Fruit fly (Drosophila melanogaster) whole organism, embryonic: ENCODE measurements around the gene Miga.

Source experiments
- CG12299 ChIP-seq: fragments of 200-800 bp; sonication (Bioruptor generic); optimal IDR thresholded peaks from 2 replicates; lab custom pipeline; 2018; ENCODE audit warnings: missing biosample characterization, mild to moderate bottlenecking, missing genetic modification characterization
- CG1602 ChIP-seq: fragments of 200-800 bp; sonication (Bioruptor generic); optimal IDR thresholded peaks from 3 replicates; lab custom pipeline; 2016; ENCODE audit warnings: missing biosample characterization, missing genetic modification characterization
- CG2712 ChIP-seq: fragments of 200-800 bp; optimal IDR thresholded peaks from 3 replicates; lab custom pipeline; 2019; ENCODE audit warnings: missing biosample characterization, mild to moderate bottlenecking, missing genetic modification characterization, moderate library complexity
- CG31388 ChIP-seq: fragments of 200-800 bp; sonication (Bioruptor generic); optimal IDR thresholded peaks from 2 replicates; lab custom pipeline; 2016; ENCODE audit warnings: missing biosample characterization, missing genetic modification characterization
- CG6689 ChIP-seq: fragments of 200-800 bp; sonication (Bioruptor generic); IDR thresholded peaks from 2 replicates; pipeline ENCODE4 v1.3.6; 2022; ENCODE audit warnings: missing biosample characterization, missing genetic modification characterization
- CG8924 ChIP-seq: fragments of 200-800 bp; optimal IDR thresholded peaks from 3 replicates; lab custom pipeline; 2019; ENCODE audit warnings: missing biosample characterization, mild to moderate bottlenecking, missing genetic modification characterization, moderate library complexity
- CoRest ChIP-seq: fragments of 200-800 bp; sonication (Bioruptor generic); optimal IDR thresholded peaks from 3 replicates; lab custom pipeline; 2018; ENCODE audit warnings: missing biosample characterization, mild to moderate bottlenecking, missing genetic modification characterization, moderate library complexity
- Scr ChIP-seq: fragments of 200-800 bp; sonication (Bioruptor generic); IDR thresholded peaks from 2 replicates; pipeline ENCODE4 v1.3.6; 2022; ENCODE audit warnings: missing biosample characterization, missing genetic modification characterization; ENCODE audit not compliant: partially characterized antibody
- Trl ChIP-seq, 3 experiments: fragments of >200 bp in 2 of 3; fragments of 200-800 bp in 1 of 3; sonication (Bioruptor generic) in 1 of 3; optimal IDR thresholded peaks; 2 replicates in 1 of 3; 3 replicates in 2 of 3; lab custom pipeline; 2016 to 2017; ENCODE audit warnings: missing biosample characterization in 1 of 3, missing genetic modification characterization in 1 of 3
- lola ChIP-seq, 3 experiments: fragments of >200 bp in 2 of 3; fragments of 200-800 bp in 1 of 3; sonication (Bioruptor generic) in 1 of 3; optimal IDR thresholded peaks; 2 replicates each; lab custom pipeline; 2017 to 2019; ENCODE audit warnings: missing biosample characterization in 3 of 3, missing genetic modification characterization in 3 of 3, mild to moderate bottlenecking in 1 of 3, moderate library complexity in 1 of 3
- lov ChIP-seq, 2 experiments: fragments of 200-800 bp in 1 of 2; fragments of >200 bp in 1 of 2; sonication (Bioruptor generic) in 1 of 2; IDR thresholded peaks in 1 of 2; optimal IDR thresholded peaks in 1 of 2; 2 replicates in 1 of 2; 3 replicates in 1 of 2; pipeline versions ENCODE4 v1.3.6 to Lab custom; 2017 to 2022; ENCODE audit warnings: missing biosample characterization in 1 of 2, missing genetic modification characterization in 1 of 2
- vnd ChIP-seq: fragments of 200-800 bp; sonication (Bioruptor generic); IDR thresholded peaks from 3 replicates; pipeline ENCODE4 v1.3.6; 2022; ENCODE audit warnings: missing biosample characterization, missing genetic modification characterization; ENCODE audit not compliant: partially characterized antibody

DNA sequence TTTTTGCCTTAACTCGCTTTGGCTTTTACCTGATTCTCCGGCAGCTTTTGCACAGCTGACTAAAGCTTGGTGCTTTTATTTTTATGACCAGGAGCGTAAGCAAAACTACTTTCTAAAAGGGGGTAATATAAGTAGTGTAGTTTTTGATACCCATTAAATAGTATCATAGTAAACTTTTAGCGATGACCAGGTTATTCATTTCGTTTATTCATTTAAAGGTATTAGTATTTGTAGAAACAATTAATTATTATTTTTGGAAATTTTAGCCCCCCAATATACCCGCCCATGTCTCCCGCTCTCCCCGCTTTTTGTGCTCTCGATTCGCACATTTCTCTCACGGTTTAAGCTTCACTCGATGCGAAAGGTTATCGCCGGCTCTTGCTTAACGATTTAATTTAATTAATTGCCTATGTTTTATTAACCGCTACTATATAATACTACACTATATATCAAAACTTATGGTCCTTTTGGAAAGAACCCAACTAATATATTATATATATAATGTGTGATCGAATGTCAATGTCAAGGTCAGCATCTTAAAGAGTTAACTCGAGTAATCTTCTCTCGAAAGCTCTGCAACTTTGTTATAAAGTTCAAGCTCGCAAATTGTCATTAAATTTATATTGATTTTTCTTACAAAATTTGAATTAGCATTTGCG lies 26.9 kb upstream of the Miga start, which contains the start of gene Sptr:
- no peak for TF ChIP-seq Scr (GFP tag; lab: Robert Waterston, UW)
- peak; percentile 89 for TF ChIP-seq CG6689 (GFP tag; lab: Robert Waterston, UW)
- TF ChIP-seq CG1602, result peak; percentile 74
- TF ChIP-seq CG8924 (tag; lab: Kevin White, UChicago), result peak; percentile 90
- peak; percentile 80 for TF ChIP-seq CG2712 (tag; lab: Kevin White, UChicago)
- TF ChIP-seq Trl (optimal IDR thresholded peaks at IDR 0.05; lab: Kevin White, UChicago), result peak; percentile 35 to 75
- TF ChIP-seq Trl (GFP tag; optimal IDR thresholded peaks at IDR 0.05; lab: Kevin White, UChicago), result peak; percentile 59
- TF ChIP-seq CoRest (tag; lab: Kevin White, UChicago), result peak; percentile 90
- TF ChIP-seq vnd (GFP tag; lab: Robert Waterston, UW), result no peak
- TF ChIP-seq lov (optimal IDR thresholded peaks at IDR 0.05; lab: Kevin White, UChicago), result no peak
- 0 out of 3 replicates have a peak, but pooled peaks have one; percentile 26 for TF ChIP-seq lov (GFP tag; IDR thresholded peaks at IDR 0.05; lab: Robert Waterston, UW)
- peak; percentile 22 for TF ChIP-seq CG31388 (GFP tag; lab: Kevin White, UChicago)
- TF ChIP-seq CG12299, result peak; percentile 90
- peak in 1 of 3 experiments; percentile 46 for TF ChIP-seq lola (GFP tag; optimal IDR thresholded peaks at IDR 0.05; lab: Kevin White, UChicago)
